Worm (Caenorhabditis elegans) whole organism, L4/young adult: ENCODE data around the gene pqn-65.

Source experiments
- W03F9.2 ChIP-seq: fragments of 150-350 bp; optimal IDR thresholded peaks from 2 replicates; lab custom pipeline; 2014; ENCODE audit warnings: missing biosample characterization, missing genetic modification characterization
- dao-5 ChIP-seq: sonication (generic microtip); optimal IDR thresholded peaks from 2 replicates; lab custom pipeline; 2016; ENCODE audit warnings: missing genotype, missing genetic modification characterization, moderate library complexity, missing compliant biosample characterization
- him-1 ChIP-seq: sonication (generic microtip); optimal IDR thresholded peaks from 2 replicates; lab custom pipeline; 2016; ENCODE audit warnings: missing genotype, missing genetic modification reagents, missing genetic modification characterization, missing compliant biosample characterization

Gene pqn-65

ce11 chrX:4636821-4637220, 17.4 kb upstream of the pqn-65 start, which contains the start of gene hosl-1:
Gene hosl-1 (plus strand): TSS chrX:4637121.
- TF ChIP-seq him-1 (tag; lab: Kevin White, UChicago) (no peak), dao-5 (tag; lab: Kevin White, UChicago) (no peak), W03F9.2 (tag; lab: Kevin White, UChicago) (no peak)

ce11 chrX:4636143-4636542, 16.7 kb upstream of the pqn-65 start:
- TF ChIP-seq dao-5 (tag; lab: Kevin White, UChicago) (no peak), W03F9.2 (tag; lab: Kevin White, UChicago) (no peak), him-1 (tag; lab: Kevin White, UChicago) (no peak)

ce11 chrX:4635643-4636042, 16.2 kb upstream of the pqn-65 start:
- no peak for TF ChIP-seq him-1 (tag; lab: Kevin White, UChicago)

ce11 chrX:4632088-4632487, 12.7 kb upstream of the pqn-65 start, which contains the start of gene slcr-46.1:
Gene slcr-46.1 (plus strand): TSS chrX:4632361.
- no peak for TF ChIP-seq dao-5 (tag; lab: Kevin White, UChicago)
- no peak for TF ChIP-seq W03F9.2 (tag; lab: Kevin White, UChicago)
- no peak for TF ChIP-seq him-1 (tag; lab: Kevin White, UChicago)

ce11 chrX:4628817-4629575, 9.6 kb upstream of the pqn-65 start:
- no peak for TF ChIP-seq him-1 (tag; lab: Kevin White, UChicago)
- TF ChIP-seq dao-5 (tag; lab: Kevin White, UChicago): no peak
- no peak for TF ChIP-seq W03F9.2 (tag; lab: Kevin White, UChicago)

ce11 chrX:4628350-4628749, 8.9 kb upstream of the pqn-65 start:
- no peak for TF ChIP-seq dao-5 (tag; lab: Kevin White, UChicago)
- TF ChIP-seq W03F9.2 (tag; lab: Kevin White, UChicago): no peak
- no peak for TF ChIP-seq him-1 (tag; lab: Kevin White, UChicago)

ce11 chrX:4626891-4627290, 7.5 kb upstream of the pqn-65 start:
- TF ChIP-seq him-1 (tag; lab: Kevin White, UChicago) (no peak), dao-5 (tag; lab: Kevin White, UChicago) (no peak), W03F9.2 (tag; lab: Kevin White, UChicago) (no peak)

ce11 chrX:4625080-4625479, 5.6 kb upstream of the pqn-65 start:
- TF ChIP-seq him-1 (tag; lab: Kevin White, UChicago) (no peak), dao-5 (tag; lab: Kevin White, UChicago) (no peak), W03F9.2 (tag; lab: Kevin White, UChicago) (no peak)

ce11 chrX:4623707-4624106, 4.3 kb upstream of the pqn-65 start:
- TF ChIP-seq him-1 (tag; lab: Kevin White, UChicago): no peak
- TF ChIP-seq dao-5 (tag; lab: Kevin White, UChicago): no peak
- no peak for TF ChIP-seq W03F9.2 (tag; lab: Kevin White, UChicago)

ce11 chrX:4622024-4622423, 2.6 kb upstream of the pqn-65 start, which contains the start of gene C46C11.3:
Gene C46C11.3 (plus strand): TSS chrX:4622324.
- TF ChIP-seq W03F9.2 (tag; lab: Kevin White, UChicago) (no peak), dao-5 (tag; lab: Kevin White, UChicago) (no peak), him-1 (tag; lab: Kevin White, UChicago) (no peak)

- TF ChIP-seq dao-5 (tag; lab: Kevin White, UChicago) (no peak), him-1 (tag; lab: Kevin White, UChicago) (peak; percentile 22)
Measured at ce11 chrX:4620019-4620418, 584 bp upstream of the pqn-65 start.

ce11 chrX:4616832-4617231, 2.6 kb downstream of the pqn-65 start:
- TF ChIP-seq him-1 (tag; lab: Kevin White, UChicago): peak; percentile 46
- no peak for TF ChIP-seq dao-5 (tag; lab: Kevin White, UChicago)

- TF ChIP-seq him-1 (tag; lab: Kevin White, UChicago) (no peak), W03F9.2 (tag; lab: Kevin White, UChicago) (no peak), dao-5 (tag; lab: Kevin White, UChicago) (no peak)
Measured at ce11 chrX:4615034-4615433, 4.4 kb downstream of the pqn-65 start.

- TF ChIP-seq dao-5 (tag; lab: Kevin White, UChicago): no peak
- TF ChIP-seq him-1 (tag; lab: Kevin White, UChicago): no peak
- no peak for TF ChIP-seq W03F9.2 (tag; lab: Kevin White, UChicago)
Measured at ce11 chrX:4609635-4610034, 9.8 kb downstream of the pqn-65 start.
